Fruit fly (Drosophila melanogaster): ENCODE results near the gene Dnali1.
A peak's percentile ranks its signal among the peaks of the same experiment; 100 is the strongest.

The Dnali1 gene

DNA sequence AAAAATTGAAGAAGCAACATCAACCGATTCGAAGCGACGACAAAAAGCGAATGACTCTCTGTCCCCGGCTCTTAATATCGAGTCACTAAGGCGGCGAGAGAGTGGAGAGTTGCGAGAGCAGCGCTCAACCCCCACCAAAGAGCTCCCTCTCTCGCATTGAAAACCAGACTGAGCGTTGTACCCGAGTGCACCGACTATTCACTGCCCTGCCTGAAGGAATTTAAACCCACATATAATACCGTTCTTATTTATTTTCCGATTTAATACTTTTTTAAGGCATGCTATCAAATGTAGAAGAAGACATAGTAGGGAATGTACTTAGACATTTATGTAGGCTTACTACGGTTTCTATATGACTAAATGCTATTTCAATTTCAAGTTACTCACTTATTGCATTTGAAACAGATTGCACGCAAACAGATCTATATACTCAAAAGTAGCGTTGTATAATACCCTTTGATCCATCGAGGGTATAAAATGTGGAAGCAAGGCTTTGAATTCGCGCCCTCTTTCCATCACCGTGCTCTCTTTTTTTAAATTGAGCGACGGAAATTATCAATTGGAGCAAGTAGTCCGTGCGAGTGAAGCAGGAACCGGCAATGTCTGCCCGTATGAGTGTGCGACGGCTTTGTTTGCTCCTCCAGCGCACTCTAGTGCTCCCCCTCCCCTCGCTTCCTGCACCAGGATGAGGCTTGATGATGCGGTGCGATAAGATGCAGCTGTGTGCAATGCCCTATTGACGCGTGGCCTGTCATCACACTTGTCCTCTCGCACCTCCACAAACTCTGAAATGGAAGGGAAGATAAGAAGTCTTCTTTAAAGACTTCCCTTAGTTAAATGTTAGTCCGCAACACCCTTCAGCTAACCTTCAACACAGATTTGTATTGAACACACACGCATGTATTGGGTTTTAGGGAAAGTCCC is 5.7 kb downstream of the Dnali1 start, which contains the start of gene mthl5 (continued):
- no peak for TF ChIP-seq Dip2 (GFP tag; IDR thresholded peaks at IDR 0.05)
- TF ChIP-seq insv (GFP tag; optimal IDR thresholded peaks at IDR 0.05): no peak
- TF ChIP-seq fru (optimal IDR thresholded peaks at IDR 0.05): no peak
- peak; percentile 81 for TF ChIP-seq CG11695 (GFP tag; IDR thresholded peaks at IDR 0.05)
- no peak for TF ChIP-seq Hr39 (optimal IDR thresholded peaks at IDR 0.05)
- peak; percentile 58 for TF ChIP-seq CG12104 (GFP tag; optimal IDR thresholded peaks at IDR 0.05)
- no peak for TF ChIP-seq zfh2 (GFP tag; optimal IDR thresholded peaks at IDR 0.05)
- peak; percentile 47 for TF ChIP-seq tup (GFP tag; optimal IDR thresholded peaks at IDR 0.05)
- peak; percentile 58; the same call in 1 of the 3 replicates for TF ChIP-seq otp (GFP tag; IDR thresholded peaks at IDR 0.05)
- TF ChIP-seq ATbp (GFP tag; optimal IDR thresholded peaks at IDR 0.05): peak; percentile 76
- TF ChIP-seq Atf3 (GFP tag; optimal IDR thresholded peaks at IDR 0.05): peak; percentile 72
- TF ChIP-seq Atf6 (GFP tag; IDR thresholded peaks at IDR 0.05): peak; percentile 72
- TF ChIP-seq CG17568 (GFP tag; optimal IDR thresholded peaks at IDR 0.05): no peak
- peak; percentile 88 for TF ChIP-seq CG18262 (tag; optimal IDR thresholded peaks at IDR 0.05)
- peak; percentile 48 for TF ChIP-seq Max (GFP tag; optimal IDR thresholded peaks at IDR 0.05)
- peak; percentile 52 for TF ChIP-seq scrt (GFP tag; optimal IDR thresholded peaks at IDR 0.05)
- peak; percentile 78 for TF ChIP-seq nerfin-1 (tag; optimal IDR thresholded peaks at IDR 0.05)
- TF ChIP-seq ind (GFP tag; optimal IDR thresholded peaks at IDR 0.05): peak; percentile 73
- peak; percentile 77 for TF ChIP-seq CG14441 (GFP tag; IDR thresholded peaks at IDR 0.05)
- TF ChIP-seq Optix (GFP tag; IDR thresholded peaks at IDR 0.05): peak; percentile 71; the same call in 2 of the 3 replicates
- TF ChIP-seq dpn (GFP tag; optimal IDR thresholded peaks at IDR 0.05): peak; percentile 69 to 83
- peak; percentile 23 for TF ChIP-seq CG12071 (GFP tag; optimal IDR thresholded peaks at IDR 0.05)
- no peak for TF ChIP-seq h (optimal IDR thresholded peaks at IDR 0.05)
- peak; percentile 16 for TF ChIP-seq TFAM (GFP tag; optimal IDR thresholded peaks at IDR 0.05)
- peak; percentile 80 for TF ChIP-seq Mes4 (GFP tag; optimal IDR thresholded peaks at IDR 0.05)
- peak; percentile 84 for TF ChIP-seq CG11504 (tag; optimal IDR thresholded peaks at IDR 0.05)
- TF ChIP-seq p53 (GFP tag; optimal IDR thresholded peaks at IDR 0.05): peak; percentile 37
- no peak for TF ChIP-seq pzg (GFP tag; optimal IDR thresholded peaks at IDR 0.05)
- TF ChIP-seq ttk (GFP tag; IDR thresholded peaks at IDR 0.05): peak; percentile 75
- TF ChIP-seq seq (GFP tag; IDR thresholded peaks at IDR 0.05): peak; percentile 67
- TF ChIP-seq oc (tag; optimal IDR thresholded peaks at IDR 0.05): peak; percentile 62
- no peak for TF ChIP-seq eyg (GFP tag; optimal IDR thresholded peaks at IDR 0.05)
- TF ChIP-seq Meics (GFP tag; optimal IDR thresholded peaks at IDR 0.05): peak; percentile 80
- TF ChIP-seq cad (GFP tag; optimal IDR thresholded peaks at IDR 0.05): no peak
- TF ChIP-seq Bdp1 (GFP tag; optimal IDR thresholded peaks at IDR 0.05): peak; percentile 52
- peak; percentile 88 for TF ChIP-seq nmo (GFP tag; optimal IDR thresholded peaks at IDR 0.05)
- TF ChIP-seq CG14860 (GFP tag; IDR thresholded peaks at IDR 0.05; ENCODE audit: partially characterized antibody): no peak
- TF ChIP-seq CTCF (GFP tag; optimal IDR thresholded peaks at IDR 0.05): peak; percentile 7
- 0 out of 4 replicates have a peak, but pooled peaks have one; percentile 12 for TF ChIP-seq Dll (GFP tag; IDR thresholded peaks at IDR 0.05; ENCODE audit: partially characterized antibody)
- TF ChIP-seq jing (GFP tag; optimal IDR thresholded peaks at IDR 0.05): peak; percentile 74
- peak; percentile 62 for TF ChIP-seq CG32772 (GFP tag; IDR thresholded peaks at IDR 0.05)
- no peak for TF ChIP-seq Tbp (GFP tag; optimal IDR thresholded peaks at IDR 0.05)
- TF ChIP-seq pho (GFP tag; optimal IDR thresholded peaks at IDR 0.05): peak; percentile 51
- TF ChIP-seq Dbx (GFP tag; IDR thresholded peaks at IDR 0.05): peak; percentile 70
- TF ChIP-seq Abd-B (GFP tag; optimal IDR thresholded peaks at IDR 0.05): peak; percentile 86
- no peak; the same call in 2 of the 3 replicates for TF ChIP-seq jigr1 (GFP tag; IDR thresholded peaks at IDR 0.05)
- TF ChIP-seq CG31224 (GFP tag; IDR thresholded peaks at IDR 0.05): no peak; the same call in 1 of the 2 replicates
- peak; percentile 61 for TF ChIP-seq slou (GFP tag; optimal IDR thresholded peaks at IDR 0.05)
- peak; percentile 75 for TF ChIP-seq unpg (GFP tag; optimal IDR thresholded peaks at IDR 0.05)
- no peak for TF ChIP-seq CG16813 (GFP tag; IDR thresholded peaks at IDR 0.05; ENCODE audit: partially characterized antibody)

All from whole organism, embryonic.